Fruit fly (Drosophila melanogaster): ENCODE data around the gene CG15036.

DNA sequence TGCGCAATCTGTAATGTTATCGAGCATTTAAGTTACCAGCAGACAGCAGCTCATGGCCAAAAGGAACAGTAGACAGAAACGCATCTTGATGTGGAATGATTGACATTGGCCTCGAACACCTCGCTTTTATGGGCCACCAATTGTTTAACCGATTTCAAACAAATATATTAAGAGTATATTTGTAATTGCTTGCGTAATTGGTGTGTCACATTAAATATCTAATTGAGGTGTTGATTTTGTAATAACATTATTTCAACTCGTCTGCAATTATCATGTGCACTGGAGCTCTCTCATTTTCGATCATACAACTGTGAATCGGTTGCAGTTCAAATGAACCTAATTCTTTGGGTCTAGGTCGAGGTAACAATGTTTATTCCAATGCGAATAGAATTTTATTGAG lies 1.0 kb upstream of the CG15036 start, which contains the start of gene CG32726:
- TF ChIP-seq CG6854 (GFP tag; optimal IDR thresholded peaks at IDR 0.05) (no peak), lz (GFP tag; optimal IDR thresholded peaks at IDR 0.05) (no peak), Eip93F (GFP tag; optimal IDR thresholded peaks at IDR 0.05) (no peak), CG3032 (tag; optimal IDR thresholded peaks at IDR 0.05) (no peak), CG6163 (GFP tag; IDR thresholded peaks at IDR 0.05) (no peak), OdsH (GFP tag; optimal IDR thresholded peaks at IDR 0.05) (no peak), Gug (GFP tag; IDR thresholded peaks at IDR 0.05) (no peak), Smox (GFP tag; optimal IDR thresholded peaks at IDR 0.05) (no peak), dsx (GFP tag; optimal IDR thresholded peaks at IDR 0.05; ENCODE audit: poor library complexity, severe bottlenecking) (no peak), CG32006 (GFP tag; optimal IDR thresholded peaks at IDR 0.05) (no peak), Sox15 (GFP tag; optimal IDR thresholded peaks at IDR 0.05) (no peak)

Data from whole organism, prepupa.